Fruit fly (Drosophila melanogaster): ENCODE data around the gene yellow-f2.

dm6 chr3R:12988411-12988810, 6.5 kb downstream of the yellow-f2 start, which contains the start of gene CG14383:
- TF ChIP-seq psq (optimal IDR thresholded peaks at IDR 0.05) (no peak), EcR (GFP tag; optimal IDR thresholded peaks at IDR 0.05) (no peak)
